Fruit fly (Drosophila melanogaster) whole organism, embryonic: ENCODE measurements around the gene ppk11.

Source experiments
- Abd-B ChIP-seq: fragments of 200-800 bp; sonication (Bioruptor generic); optimal IDR thresholded peaks from 2 replicates; lab custom pipeline; 2018; ENCODE audit warnings: missing biosample characterization, mild to moderate bottlenecking, missing genetic modification characterization, moderate library complexity
- Antp ChIP-seq: fragments of 200-800 bp; sonication (Bioruptor generic); optimal IDR thresholded peaks from 3 replicates; lab custom pipeline; 2016; ENCODE audit warnings: missing biosample characterization, missing genetic modification characterization
- Bdp1 ChIP-seq: fragments of 200-800 bp; sonication (Bioruptor generic); optimal IDR thresholded peaks from 3 replicates; lab custom pipeline; 2016; ENCODE audit warnings: missing biosample characterization, missing genetic modification characterization
- Bgb ChIP-seq: fragments of 200-800 bp; sonication (Bioruptor generic); IDR thresholded peaks from 2 replicates; pipeline ENCODE4 v1.3.6; 2022; ENCODE audit warnings: missing biosample characterization, missing genetic modification characterization; ENCODE audit not compliant: partially characterized antibody
- CG10654 ChIP-seq: fragments of 200-800 bp; sonication (Bioruptor generic); optimal IDR thresholded peaks from 2 replicates; lab custom pipeline; 2016; ENCODE audit warnings: missing biosample characterization, missing genetic modification characterization
- CG12942 ChIP-seq: fragments of 200-800 bp; sonication (Bioruptor generic); optimal IDR thresholded peaks from 3 replicates; lab custom pipeline; 2016; ENCODE audit warnings: missing biosample characterization, missing genetic modification characterization
- CG18476 ChIP-seq: fragments of 200-800 bp; sonication (Bioruptor generic); optimal IDR thresholded peaks from 2 replicates; lab custom pipeline; 2016; ENCODE audit warnings: missing biosample characterization, mild to moderate bottlenecking, missing genetic modification characterization
- CG31388 ChIP-seq: fragments of 200-800 bp; sonication (Bioruptor generic); optimal IDR thresholded peaks from 2 replicates; lab custom pipeline; 2016; ENCODE audit warnings: missing biosample characterization, missing genetic modification characterization
- CG4617 ChIP-seq: fragments of 200-800 bp; sonication (Bioruptor generic); optimal IDR thresholded peaks from 3 replicates; lab custom pipeline; 2016; ENCODE audit warnings: missing biosample characterization, missing genetic modification characterization, borderline replicate concordance
- CG4707 ChIP-seq: fragments of 200-800 bp; sonication (Bioruptor generic); optimal IDR thresholded peaks from 2 replicates; lab custom pipeline; 2018; ENCODE audit warnings: missing biosample characterization, mild to moderate bottlenecking, missing genetic modification characterization, moderate library complexity
- CG4854 ChIP-seq: fragments of 200-800 bp; sonication (Bioruptor generic); optimal IDR thresholded peaks from 2 replicates; lab custom pipeline; 2016; ENCODE audit warnings: missing biosample characterization, missing genetic modification characterization, inconsistent platforms
- CG6765 ChIP-seq: fragments of 200-800 bp; sonication (Bioruptor generic); optimal IDR thresholded peaks from 3 replicates; lab custom pipeline; 2017; ENCODE audit warnings: missing biosample characterization, mild to moderate bottlenecking, missing genetic modification characterization
- CG7372 ChIP-seq: fragments of 200-800 bp; sonication (Bioruptor generic); IDR thresholded peaks from 2 replicates; pipeline ENCODE4 v1.3.6; 2022; ENCODE audit warnings: missing biosample characterization, missing genetic modification characterization
- CG9727 ChIP-seq: fragments of 200-800 bp; sonication (Bioruptor generic); optimal IDR thresholded peaks from 3 replicates; lab custom pipeline; 2017; ENCODE audit warnings: missing biosample characterization, mild to moderate bottlenecking, missing genetic modification characterization
- CTCF ChIP-seq: fragments of 200-800 bp; sonication (Bioruptor generic); optimal IDR thresholded peaks from 2 replicates; lab custom pipeline; 2017; ENCODE audit warnings: missing biosample characterization, mild to moderate bottlenecking, missing genetic modification characterization, moderate library complexity
- D19A ChIP-seq: fragments of 200-800 bp; optimal IDR thresholded peaks from 3 replicates; lab custom pipeline; 2019; ENCODE audit warnings: missing biosample characterization, mild to moderate bottlenecking, missing genetic modification characterization, moderate library complexity
- Dek ChIP-seq: fragments of 200-800 bp; sonication (Bioruptor generic); optimal IDR thresholded peaks from 3 replicates; lab custom pipeline; 2019; ENCODE audit warnings: missing biosample characterization, mild to moderate bottlenecking, missing genetic modification characterization, moderate library complexity
- Dip2 ChIP-seq: fragments of 200-800 bp; sonication (Bioruptor generic); IDR thresholded peaks from 2 replicates; pipeline ENCODE4 v1.3.6; 2022; ENCODE audit warnings: missing biosample characterization, missing genetic modification characterization
- Dp ChIP-seq: fragments of 200-800 bp; sonication (Bioruptor generic); optimal IDR thresholded peaks from 2 replicates; lab custom pipeline; 2018; ENCODE audit warnings: missing biosample characterization, mild to moderate bottlenecking, missing genetic modification characterization, moderate library complexity
- Ets97D ChIP-seq: fragments of 200-800 bp; sonication (Bioruptor generic); optimal IDR thresholded peaks from 3 replicates; lab custom pipeline; 2016; ENCODE audit warnings: missing biosample characterization, missing genetic modification characterization
- HLH4C ChIP-seq: fragments of 200-800 bp; sonication (Bioruptor generic); IDR thresholded peaks from 3 replicates; pipeline ENCODE4 v1.3.6; 2022; ENCODE audit warnings: missing biosample characterization, missing genetic modification characterization; ENCODE audit not compliant: partially characterized antibody
- Lhr ChIP-seq: fragments of 200-800 bp; sonication (Bioruptor generic); optimal IDR thresholded peaks from 3 replicates; lab custom pipeline; 2017; ENCODE audit warnings: mild to moderate bottlenecking, missing biosample characterization, missing genetic modification reagents, missing genetic modification characterization
- Mad ChIP-seq: fragments of 200-800 bp; sonication (Bioruptor generic); optimal IDR thresholded peaks from 2 replicates; lab custom pipeline; 2016; ENCODE audit warnings: missing biosample characterization, missing genetic modification characterization
- Mrtf ChIP-seq: fragments of 200-800 bp; sonication (Bioruptor generic); IDR thresholded peaks from 3 replicates; pipeline ENCODE4 v1.3.6; 2022; ENCODE audit warnings: missing biosample characterization, missing genetic modification characterization
- Oaz ChIP-seq: fragments of 200-800 bp; sonication (Bioruptor generic); IDR thresholded peaks from 2 replicates; pipeline ENCODE4 v1.3.6; 2022; ENCODE audit warnings: missing biosample characterization, missing genetic modification characterization
- Oli ChIP-seq: fragments of 200-800 bp; sonication (Bioruptor generic); optimal IDR thresholded peaks from 2 replicates; lab custom pipeline; 2018; ENCODE audit warnings: missing biosample characterization, mild to moderate bottlenecking, missing genetic modification characterization, moderate library complexity
- Six4 ChIP-seq: fragments of 200-800 bp; sonication (Bioruptor generic); optimal IDR thresholded peaks from 2 replicates; lab custom pipeline; 2016; ENCODE audit warnings: missing biosample characterization, missing genetic modification characterization
- Spps ChIP-seq: fragments of 200-800 bp; sonication (Bioruptor generic); optimal IDR thresholded peaks from 2 replicates; lab custom pipeline; 2018; ENCODE audit warnings: missing biosample characterization, mild to moderate bottlenecking, missing genetic modification characterization
- Taf1 ChIP-seq: fragments of 200-800 bp; sonication (Bioruptor generic); IDR thresholded peaks from 2 replicates; pipeline ENCODE4 v1.3.6; 2022; ENCODE audit warnings: missing biosample characterization, missing genetic modification characterization
- Vsx1 ChIP-seq: fragments of 200-800 bp; sonication (Bioruptor generic); optimal IDR thresholded peaks from 2 replicates; lab custom pipeline; 2017; ENCODE audit warnings: missing biosample characterization, mild to moderate bottlenecking, missing genetic modification characterization, missing genetic modification reagents
- al ChIP-seq: fragments of 200-800 bp; sonication (Bioruptor generic); IDR thresholded peaks from 2 replicates; pipeline ENCODE4 v1.3.6; 2022; ENCODE audit warnings: missing biosample characterization, missing genetic modification characterization
- ap ChIP-seq: fragments of 200-800 bp; sonication (Bioruptor generic); IDR thresholded peaks from 2 replicates; pipeline ENCODE4 v1.3.6; 2022; ENCODE audit warnings: missing biosample characterization, missing genetic modification characterization
- br ChIP-seq: fragments of >200 bp; optimal IDR thresholded peaks from 2 replicates; lab custom pipeline; 2017
- cato ChIP-seq: fragments of 200-800 bp; sonication (Bioruptor generic); optimal IDR thresholded peaks from 2 replicates; lab custom pipeline; 2016; ENCODE audit warnings: missing biosample characterization, missing genetic modification characterization, borderline replicate concordance
- cg ChIP-seq: fragments of 200-800 bp; sonication (Bioruptor generic); optimal IDR thresholded peaks from 3 replicates; lab custom pipeline; 2019; ENCODE audit warnings: missing biosample characterization, mild to moderate bottlenecking, missing genetic modification characterization, moderate library complexity
- dan ChIP-seq: fragments of 200-800 bp; sonication (Bioruptor generic); IDR thresholded peaks from 2 replicates; pipeline ENCODE4 v1.3.6; 2022; ENCODE audit warnings: missing biosample characterization, missing genetic modification characterization
- dimm ChIP-seq: fragments of 200-800 bp; sonication (Bioruptor generic); IDR thresholded peaks from 2 replicates; pipeline ENCODE4 v1.3.6; 2022; ENCODE audit warnings: missing biosample characterization, missing genetic modification characterization
- dmrt99B ChIP-seq: fragments of 200-800 bp; sonication (Bioruptor generic); optimal IDR thresholded peaks from 2 replicates; lab custom pipeline; 2018; ENCODE audit warnings: missing biosample characterization, mild to moderate bottlenecking, missing genetic modification characterization, moderate library complexity
- gt ChIP-seq: fragments of 200-800 bp; sonication (Bioruptor generic); IDR thresholded peaks from 2 replicates; pipeline ENCODE4 v1.3.6; 2022; ENCODE audit warnings: missing biosample characterization, missing genetic modification characterization
- hb ChIP-seq: fragments of 200-800 bp; sonication (Bioruptor generic); IDR thresholded peaks from 3 replicates; pipeline ENCODE4 v1.3.6; 2022; ENCODE audit warnings: missing biosample characterization, missing genetic modification characterization; ENCODE audit not compliant: partially characterized antibody
- hbn ChIP-seq: fragments of 200-800 bp; sonication (Bioruptor generic); IDR thresholded peaks from 2 replicates; pipeline ENCODE4 v1.3.6; 2022; ENCODE audit warnings: missing biosample characterization, missing genetic modification characterization; ENCODE audit not compliant: partially characterized antibody
- jumu ChIP-seq: fragments of 200-800 bp; sonication (Bioruptor generic); optimal IDR thresholded peaks from 3 replicates; lab custom pipeline; 2016; ENCODE audit warnings: missing biosample characterization, missing genetic modification characterization
- kay ChIP-seq: fragments of 200-800 bp; sonication (Bioruptor generic); optimal IDR thresholded peaks from 2 replicates; lab custom pipeline; 2016; ENCODE audit warnings: missing biosample characterization, missing genetic modification characterization
- lilli ChIP-seq: fragments of 200-800 bp; sonication (Bioruptor generic); optimal IDR thresholded peaks from 3 replicates; lab custom pipeline; 2016; ENCODE audit warnings: missing biosample characterization, missing genetic modification characterization
- lola ChIP-seq, 3 experiments: fragments of >200 bp in 2 of 3; fragments of 200-800 bp in 1 of 3; sonication (Bioruptor generic) in 1 of 3; optimal IDR thresholded peaks; 2 replicates each; lab custom pipeline; 2017 to 2019; ENCODE audit warnings: missing biosample characterization in 3 of 3, missing genetic modification characterization in 3 of 3, mild to moderate bottlenecking in 1 of 3, moderate library complexity in 1 of 3
- sna ChIP-seq: fragments of 200-800 bp; sonication (Bioruptor generic); IDR thresholded peaks from 2 replicates; pipeline ENCODE4 v1.3.6; 2022; ENCODE audit warnings: missing biosample characterization, missing genetic modification characterization; ENCODE audit not compliant: partially characterized antibody
- sob ChIP-seq: fragments of 200-800 bp; sonication (Bioruptor generic); IDR thresholded peaks from 2 replicates; pipeline ENCODE4 v1.3.6; 2022; ENCODE audit warnings: missing biosample characterization, missing genetic modification characterization
- ssp ChIP-seq: fragments of 200-800 bp; sonication (Bioruptor generic); IDR thresholded peaks from 2 replicates; pipeline ENCODE4 v1.3.6; 2022; ENCODE audit warnings: missing biosample characterization, missing genetic modification characterization
- stc ChIP-seq: fragments of 200-800 bp; sonication (Bioruptor generic); IDR thresholded peaks from 2 replicates; pipeline ENCODE4 v1.3.6; 2022; ENCODE audit warnings: missing biosample characterization, missing genetic modification characterization
- tll ChIP-seq, 2 experiments: fragments of 200-800 bp in 1 of 2; fragments of >200 bp in 1 of 2; sonication (Bioruptor generic) in 1 of 2; optimal IDR thresholded peaks; 2 replicates each; lab custom pipeline; 2017 to 2019; ENCODE audit warnings: missing biosample characterization in 2 of 2, missing genetic modification characterization in 2 of 2, mild to moderate bottlenecking in 1 of 2, moderate library complexity in 1 of 2
- trem ChIP-seq: fragments of 200-800 bp; optimal IDR thresholded peaks from 3 replicates; lab custom pipeline; 2019; ENCODE audit warnings: missing biosample characterization, mild to moderate bottlenecking, missing genetic modification characterization, moderate library complexity
- twi ChIP-seq: fragments of 200-800 bp; optimal IDR thresholded peaks from 2 replicates; lab custom pipeline; 2019; ENCODE audit warnings: missing biosample characterization, mild to moderate bottlenecking, missing genetic modification characterization, moderate library complexity

ppk11 gene

dm6 chr2L:9782176-9782581 is 7.3 kb upstream of the ppk11 start, which contains the start of gene IP3K1 (continued):
- TF ChIP-seq ssp (GFP tag; lab: Robert Waterston, UW) = no peak
- no peak for TF ChIP-seq Bdp1
- TF ChIP-seq CG18476 (GFP tag; lab: Kevin White, UChicago) = no peak
- peak; percentile 33 for TF ChIP-seq trem
- TF ChIP-seq Mrtf (GFP tag; lab: Robert Waterston, UW) = no peak
- TF ChIP-seq hb (GFP tag; lab: Robert Waterston, UW) = no peak
- no peak for TF ChIP-seq Lhr (GFP tag; lab: Kevin White, UChicago)
- TF ChIP-seq CG9727 = no peak
- no peak for TF ChIP-seq cg
- no peak for TF ChIP-seq CG7372 (GFP tag; lab: Robert Waterston, UW)
- TF ChIP-seq stc (GFP tag; lab: Robert Waterston, UW) = peak; percentile 72; the same call in 1 of the 2 replicates
- no peak for TF ChIP-seq Dip2
- TF ChIP-seq sob = peak; percentile 68; the same call in 1 of the 2 replicates
- peak; percentile 11 for TF ChIP-seq Vsx1 (GFP tag; lab: Kevin White, UChicago)
- no peak for TF ChIP-seq br
- TF ChIP-seq sna (GFP tag; lab: Robert Waterston, UW) = peak; percentile 54
- peak; percentile 8 for TF ChIP-seq CG4707 (GFP tag; lab: Kevin White, UChicago)
- TF ChIP-seq Abd-B (GFP tag; lab: Kevin White, UChicago) = no peak
- TF ChIP-seq Mad (GFP tag; lab: Kevin White, UChicago) = no peak
- TF ChIP-seq CG4854 (GFP tag; lab: Kevin White, UChicago) = no peak
- peak; percentile 63 for TF ChIP-seq twi (tag; lab: Kevin White, UChicago)
- no peak for TF ChIP-seq dimm (GFP tag; lab: Robert Waterston, UW)
- no peak for TF ChIP-seq gt (GFP tag; lab: Robert Waterston, UW)
- TF ChIP-seq CG10654 (GFP tag; lab: Kevin White, UChicago) = no peak
- no peak for TF ChIP-seq D19A (tag; lab: Kevin White, UChicago)
- peak; percentile 71; the same call in 1 of the 2 replicates for TF ChIP-seq Bgb (GFP tag; lab: Robert Waterston, UW)
- no peak for TF ChIP-seq tll (GFP tag; optimal IDR thresholded peaks at IDR 0.05; lab: Kevin White, UChicago)
- no peak for TF ChIP-seq dan (GFP tag; lab: Robert Waterston, UW)
- TF ChIP-seq hbn = peak; percentile 51; the same call in 1 of the 2 replicates
- TF ChIP-seq ap = 0 out of 2 replicates have a peak, but pooled peaks have one; percentile 8
- no peak for TF ChIP-seq Oli (tag; lab: Kevin White, UChicago)
- TF ChIP-seq CG6765 (GFP tag; lab: Kevin White, UChicago) = peak; percentile 31
- no peak for TF ChIP-seq Oaz (GFP tag; lab: Robert Waterston, UW)
- TF ChIP-seq al (GFP tag; lab: Robert Waterston, UW) = no peak
- no peak for TF ChIP-seq lola (GFP tag; optimal IDR thresholded peaks at IDR 0.05; lab: Kevin White, UChicago)
- TF ChIP-seq CG4617 (GFP tag; lab: Kevin White, UChicago) = no peak
- peak; percentile 27 for TF ChIP-seq dmrt99B (tag; lab: Kevin White, UChicago)
- TF ChIP-seq CG12942 = no peak
- peak; percentile 24 for TF ChIP-seq Antp (GFP tag; lab: Kevin White, UChicago)
- no peak for TF ChIP-seq kay (GFP tag; lab: Kevin White, UChicago)
- no peak for TF ChIP-seq Dp
- TF ChIP-seq lilli (GFP tag; lab: Kevin White, UChicago) = peak; percentile 16
- no peak for TF ChIP-seq Spps (tag; lab: Kevin White, UChicago)
- TF ChIP-seq Taf1 (GFP tag; lab: Robert Waterston, UW) = no peak; the same call in 1 of the 2 replicates
- TF ChIP-seq CTCF (GFP tag; lab: Kevin White, UChicago) = no peak
- TF ChIP-seq HLH4C = peak; percentile 35; the same call in 1 of the 3 replicates
- TF ChIP-seq Dek (tag; lab: Kevin White, UChicago) = no peak
- no peak for TF ChIP-seq jumu (GFP tag; lab: Kevin White, UChicago)
- no peak for TF ChIP-seq CG31388 (GFP tag; lab: Kevin White, UChicago)
- TF ChIP-seq Six4 (GFP tag; lab: Kevin White, UChicago) = no peak
- TF ChIP-seq Ets97D (GFP tag; lab: Kevin White, UChicago) = no peak
- TF ChIP-seq cato (GFP tag; lab: Kevin White, UChicago) = no peak
